Worm (Caenorhabditis elegans): Measurements from ENCODE around the gene T15B7.15.

DNA sequence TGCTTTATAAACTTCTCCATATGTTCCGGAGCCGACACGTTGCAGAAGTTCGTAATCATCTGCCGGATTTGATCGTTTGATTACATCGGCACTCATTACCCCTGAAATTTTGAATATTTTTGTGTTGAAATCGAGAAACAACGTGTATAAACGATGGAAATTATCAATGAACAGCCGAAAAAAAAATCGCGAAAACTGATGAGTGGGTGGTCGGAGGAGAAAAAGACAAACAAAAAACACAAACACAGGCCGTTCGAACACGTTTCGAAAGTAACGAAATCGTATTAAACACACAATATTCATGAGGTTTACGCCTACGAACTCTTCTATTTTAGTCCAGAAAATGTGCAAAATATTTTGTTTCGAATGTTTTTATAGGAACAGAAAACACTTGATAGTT lies 45.9 kb downstream of the T15B7.15 start, which contains the start of gene gck-2:
- TF ChIP-seq him-1 (tag; optimal IDR thresholded peaks at IDR 0.05) (no peak), dao-5 (tag; optimal IDR thresholded peaks at IDR 0.05) (no peak)

All from whole organism, L4/young adult.